Fruit fly (Drosophila melanogaster) whole organism, larva: ENCODE results near the gene twit.

Source experiments
- noc ChIP-seq: fragments of 200-800 bp; sonication (Bioruptor generic); optimal IDR thresholded peaks from 3 replicates; lab custom pipeline; 2019; ENCODE audit warnings: missing biosample characterization, mild to moderate bottlenecking, missing genetic modification characterization, moderate library complexity

The twit gene

dm6 chr2L:20881353-20882079, 29.1 kb downstream of the twit start:
- TF ChIP-seq noc = peak; percentile 82

dm6 chr2L:20883097-20883496, 30.7 kb downstream of the twit start:
- no peak for TF ChIP-seq noc

dm6 chr2L:20883624-20884220, 31.3 kb downstream of the twit start:
- TF ChIP-seq noc = peak; percentile 67

- TF ChIP-seq noc = peak; percentile 25
These were observed 33.6 kb downstream of the twit start for dm6 chr2L:20885889-20886507.

dm6 chr2L:20887273-20887672, 34.9 kb downstream of the twit start:
- no peak for TF ChIP-seq noc

- TF ChIP-seq noc = no peak
These were observed 37.7 kb downstream of the twit start for dm6 chr2L:20889857-20890606.

dm6 chr2L:20891188-20891587, 38.8 kb downstream of the twit start:
- TF ChIP-seq noc = no peak

dm6 chr2L:20896681-20897341, 44.4 kb downstream of the twit start:
- no peak for TF ChIP-seq noc

dm6 chr2L:20898478-20899075, 46.2 kb downstream of the twit start:
- no peak for TF ChIP-seq noc

- peak; percentile 73 for TF ChIP-seq noc
These were observed 51.9 kb downstream of the twit start for dm6 chr2L:20904327-20904726.

dm6 chr2L:20905025-20905424, 52.6 kb downstream of the twit start:
- TF ChIP-seq noc = no peak
